Worm (Caenorhabditis elegans) whole organism, young adult: ENCODE results near the gene srbc-78.
"Not testable (repeated sequence)": the region's sequence is repeated elsewhere in the genome, so short reads cannot be mapped to it uniquely, and the experiment has no call there.

Source experiments
- F10E7.11 ChIP-seq: sonication (generic microtip); optimal IDR thresholded peaks from 2 replicates; lab custom pipeline; 2017; ENCODE audit warnings: mild to moderate bottlenecking, missing genetic modification characterization, moderate library complexity, missing compliant biosample characterization
- T07F8.4 ChIP-seq: sonication (generic microtip); optimal IDR thresholded peaks from 2 replicates; lab custom pipeline; 2016; ENCODE audit warnings: mild to moderate bottlenecking, missing genetic modification characterization, moderate library complexity, missing compliant biosample characterization
- ZK185.1 ChIP-seq: sonication (generic microtip); optimal IDR thresholded peaks from 2 replicates; lab custom pipeline; 2016; ENCODE audit warnings: mild to moderate bottlenecking, missing genetic modification characterization, missing compliant biosample characterization; ENCODE audit not compliant: poor library complexity, severe bottlenecking
- aptf-2 ChIP-seq: fragments of 200-800 bp; sonication (Bioruptor generic); conservative IDR thresholded peaks from 2 replicates; pipeline ENCODE4 v1.3.6; 2022; ENCODE audit warnings: missing genetic modification reagents, missing genetic modification characterization, missing compliant biosample characterization
- ccch-3 ChIP-seq: fragments of 200-800 bp; sonication (Bioruptor generic); optimal IDR thresholded peaks from 2 replicates; lab custom pipeline; 2018; ENCODE audit warnings: mild to moderate bottlenecking, missing genetic modification characterization, missing compliant biosample characterization
- cebp-2 ChIP-seq: fragments of 200-800 bp; sonication (Bioruptor generic); IDR thresholded peaks from 2 replicates; pipeline ENCODE4 v1.3.6; 2022; ENCODE audit warnings: missing genetic modification characterization, missing compliant biosample characterization
- ceh-40 ChIP-seq: fragments of 200-800 bp; sonication (Bioruptor generic); IDR thresholded peaks from 2 replicates; pipeline ENCODE4 v1.3.6; 2022; ENCODE audit warnings: missing genetic modification characterization, missing compliant biosample characterization
- dpff-1 ChIP-seq: sonication (generic microtip); optimal IDR thresholded peaks from 2 replicates; lab custom pipeline; 2017; ENCODE audit warnings: mild to moderate bottlenecking, missing genetic modification characterization, missing compliant biosample characterization
- efl-1 ChIP-seq: fragments of 150-350 bp; optimal IDR thresholded peaks from 2 replicates; lab custom pipeline; 2014; ENCODE audit warnings: missing biosample characterization, missing genetic modification reagents, missing genetic modification characterization
- egrh-3 ChIP-seq: fragments of 200-800 bp; sonication (Bioruptor generic); IDR thresholded peaks from 2 replicates; pipeline ENCODE4 v1.3.6; 2022; ENCODE audit warnings: missing genetic modification reagents, missing genetic modification characterization, missing compliant biosample characterization
- hlh-26 ChIP-seq: fragments of 200-800 bp; sonication (Bioruptor generic); conservative IDR thresholded peaks from 2 replicates; pipeline ENCODE4 v1.3.6; 2022; ENCODE audit warnings: missing genetic modification reagents, missing genetic modification characterization, missing compliant biosample characterization
- hsf-1 ChIP-seq: fragments of 200-800 bp; sonication (Bioruptor generic); IDR thresholded peaks from 2 replicates; pipeline ENCODE4 v1.3.6; 2022; ENCODE audit warnings: missing genetic modification reagents, missing genetic modification characterization, missing compliant biosample characterization
- let-526 ChIP-seq: fragments of 200-800 bp; sonication (Bioruptor generic); IDR thresholded peaks from 2 replicates; pipeline ENCODE4 v1.3.6; 2022; ENCODE audit warnings: missing genetic modification reagents, missing genetic modification characterization, missing compliant biosample characterization
- let-607 ChIP-seq, 2 experiments: fragments of 200-800 bp in 1 of 2; sonication (Bioruptor generic) in 1 of 2; sonication (generic microtip) in 1 of 2; optimal IDR thresholded peaks; 2 replicates each; lab custom pipeline; 2016 to 2018; ENCODE audit warnings: mild to moderate bottlenecking in 2 of 2, missing compliant biosample characterization in 2 of 2, missing genetic modification characterization in 2 of 2, moderate library complexity in 2 of 2, missing genotype in 1 of 2
- lin-35 ChIP-seq, 3 experiments: fragments of 150-350 bp in 2 of 3; sonication (generic microtip) in 1 of 3; optimal IDR thresholded peaks; 2 replicates each; lab custom pipeline; 2014 to 2018; ENCODE audit warnings: missing biosample characterization in 3 of 3, missing genetic modification characterization in 3 of 3, missing genetic modification reagents in 3 of 3
- lsy-27 ChIP-seq: sonication (generic microtip); optimal IDR thresholded peaks from 2 replicates; lab custom pipeline; 2017; ENCODE audit warnings: missing genetic modification characterization, mild to moderate bottlenecking, missing compliant biosample characterization, antibody characterized with exemption, missing genotype, borderline replicate concordance; ENCODE audit not compliant: insufficient read depth
- mcd-1 ChIP-seq: fragments of 200-800 bp; sonication (Bioruptor generic); IDR thresholded peaks from 2 replicates; pipeline ENCODE4 v1.3.6; 2022; ENCODE audit warnings: missing genetic modification reagents, missing genetic modification characterization, missing compliant biosample characterization
- nhr-120 ChIP-seq: fragments of 200-800 bp; sonication (Bioruptor generic); IDR thresholded peaks from 2 replicates; pipeline ENCODE4 v1.3.6; 2022; ENCODE audit warnings: missing genetic modification characterization, missing compliant biosample characterization
- nhr-80 ChIP-seq: sonication (generic microtip); optimal IDR thresholded peaks from 2 replicates; lab custom pipeline; 2016; ENCODE audit warnings: missing genetic modification characterization, missing compliant biosample characterization
- snpc-1.3 ChIP-seq: sonication (generic microtip); optimal IDR thresholded peaks from 2 replicates; lab custom pipeline; 2017; ENCODE audit warnings: missing genetic modification characterization, mild to moderate bottlenecking, missing compliant biosample characterization, antibody characterized with exemption, moderate library complexity, missing genotype, missing genetic modification reagents; ENCODE audit not compliant: insufficient read depth
- snpc-3.4 ChIP-seq: sonication (generic microtip); optimal IDR thresholded peaks from 2 replicates; lab custom pipeline; 2017; ENCODE audit warnings: missing genetic modification characterization, mild to moderate bottlenecking, missing compliant biosample characterization, antibody characterized with exemption, moderate library complexity, missing genotype, missing genetic modification reagents
- snpc-4 ChIP-seq, 5 experiments: fragments of 150-350 bp in 1 of 5; sonication (generic microtip) in 4 of 5; optimal IDR thresholded peaks; 2 replicates each; lab custom pipeline; 2014 to 2018; ENCODE audit warnings: missing genetic modification characterization in 5 of 5, missing biosample characterization in 3 of 5, antibody characterized with exemption in 2 of 5, mild to moderate bottlenecking in 2 of 5, missing compliant biosample characterization in 2 of 5, missing genotype in 2 of 5, moderate library complexity in 2 of 5, missing genetic modification reagents in 1 of 5
- tbx-9 ChIP-seq: sonication (generic microtip); optimal IDR thresholded peaks from 2 replicates; lab custom pipeline; 2016; ENCODE audit warnings: borderline replicate concordance, missing genetic modification characterization, inconsistent platforms, missing compliant biosample characterization
- tlf-1 ChIP-seq: fragments of 200-800 bp; sonication (Bioruptor generic); optimal IDR thresholded peaks from 2 replicates; lab custom pipeline; 2018; ENCODE audit warnings: mild to moderate bottlenecking, missing genetic modification characterization, missing compliant biosample characterization
- zfh-2 ChIP-seq: fragments of 200-800 bp; sonication (Bioruptor generic); conservative IDR thresholded peaks from 2 replicates; pipeline ENCODE4 v1.3.6; 2022; ENCODE audit warnings: missing genetic modification reagents, missing genetic modification characterization, missing compliant biosample characterization
- ztf-18 ChIP-seq: sonication (generic microtip); optimal IDR thresholded peaks from 2 replicates; lab custom pipeline; 2016; ENCODE audit warnings: missing genotype, mild to moderate bottlenecking, missing genetic modification characterization, missing compliant biosample characterization
- ztf-28 ChIP-seq: fragments of 200-800 bp; sonication (Bioruptor generic); IDR thresholded peaks from 2 replicates; pipeline ENCODE4 v1.3.6; 2022; ENCODE audit warnings: missing genetic modification reagents, missing genetic modification characterization, missing compliant biosample characterization

The srbc-78 gene

DNA sequence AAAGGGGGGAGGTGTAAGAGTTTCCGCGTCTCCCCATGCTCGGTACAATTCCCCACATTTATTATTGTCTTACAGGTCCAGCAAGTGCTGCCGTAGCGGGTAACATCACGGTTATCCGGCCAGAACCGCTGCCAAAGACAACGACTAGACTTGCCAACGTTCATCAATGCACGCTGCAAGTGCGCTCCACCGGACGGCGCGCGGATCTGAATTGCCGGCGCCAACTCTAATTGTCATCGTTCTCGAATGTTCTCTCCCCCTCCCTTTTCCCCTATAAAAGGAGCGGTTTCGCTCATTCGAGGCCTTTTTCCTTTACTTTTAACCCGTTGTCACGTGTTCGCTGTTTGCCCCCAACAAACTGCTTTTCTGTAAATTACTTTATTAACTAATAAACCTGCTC is 24.7 kb upstream of the srbc-78 start, which contains the start of gene Y38H6C.8:
Gene Y38H6C.8, plus strand, starts transcription at position 301 of the 400 bp plus-strand sequence.
- TF ChIP-seq snpc-3.4 (tag; lab: Kevin White, UChicago); cebp-2 (GFP tag; lab: Robert Waterston, UW); lin-35 (GFP tag; optimal IDR thresholded peaks at IDR 0.05; lab: Kevin White, UChicago): not testable (repeated sequence)
- TF ChIP-seq, all 124 proteins: peak for 0; not testable (repeated sequence) for 124

DNA sequence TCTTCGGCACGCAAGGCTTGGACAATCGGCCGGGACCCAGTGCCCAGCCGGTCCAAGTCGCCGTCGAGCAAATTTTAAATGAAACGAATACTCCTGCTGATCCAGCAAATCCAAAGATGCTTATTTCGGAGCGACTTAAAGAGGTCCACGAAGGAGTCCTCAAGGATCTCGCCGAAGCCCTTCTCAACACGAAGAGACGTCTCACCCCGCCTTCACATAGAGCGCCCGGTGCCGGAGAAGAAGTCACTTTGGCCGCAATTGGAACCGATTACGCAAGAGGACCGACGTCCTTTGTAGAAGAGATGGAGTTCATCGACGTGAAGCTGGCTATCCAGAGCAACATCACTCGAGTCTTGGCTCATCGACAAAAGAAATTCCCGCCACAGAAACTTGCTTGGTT is 20.4 kb upstream of the srbc-78 start:
- peak; percentile 56; the same call in 1 of the 2 replicates for TF ChIP-seq zfh-2 (GFP tag; lab: Robert Waterston, UW)
- no peak for TF ChIP-seq ztf-18 (tag; lab: Kevin White, UChicago)
- TF ChIP-seq ccch-3 (GFP tag; lab: Kevin White, UChicago), result no peak
- no peak for TF ChIP-seq let-526 (GFP tag; lab: Robert Waterston, UW)
- 0 out of 2 replicates have a peak, but pooled peaks have one; percentile 46 for TF ChIP-seq nhr-120
- TF ChIP-seq tbx-9 (tag; lab: Kevin White, UChicago), result no peak
- no peak for TF ChIP-seq ZK185.1 (tag; lab: Kevin White, UChicago)

DNA sequence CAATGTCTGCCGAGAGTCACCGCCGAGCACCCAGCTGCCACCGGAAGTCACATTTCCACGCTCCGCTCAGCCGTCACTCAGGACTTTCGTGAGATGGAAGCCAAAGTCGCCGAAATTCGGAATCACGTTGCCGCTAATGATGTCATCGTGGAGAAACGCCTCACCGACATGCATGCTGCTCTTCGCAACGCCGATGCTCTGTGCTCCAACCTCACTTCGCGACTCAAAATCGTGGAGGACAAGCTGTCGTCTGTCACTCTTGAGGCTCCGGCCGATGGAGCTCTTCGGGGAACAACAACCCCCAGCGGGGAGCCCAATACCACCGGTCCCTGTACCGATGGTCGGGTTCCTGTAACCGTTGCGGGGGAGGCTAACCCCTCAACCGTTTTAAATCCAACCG is 17.5 kb upstream of the srbc-78 start:
- no peak for TF ChIP-seq hlh-26 (GFP tag; lab: Robert Waterston, UW)
- TF ChIP-seq F10E7.11 (tag; lab: Kevin White, UChicago), result no peak
- no peak for TF ChIP-seq snpc-1.3 (tag; lab: Kevin White, UChicago)
- peak; percentile 67; the same call in 1 of the 2 replicates for TF ChIP-seq zfh-2 (GFP tag; lab: Robert Waterston, UW)
- TF ChIP-seq ztf-28 (GFP tag; lab: Robert Waterston, UW), result no peak
- no peak for TF ChIP-seq tlf-1 (GFP tag; lab: Kevin White, UChicago)
- TF ChIP-seq aptf-2, result no peak
- TF ChIP-seq hsf-1, result no peak
- TF ChIP-seq efl-1, result no peak
- peak; percentile 21; the same call in 1 of the 2 replicates for TF ChIP-seq egrh-3 (GFP tag; lab: Robert Waterston, UW)

DNA sequence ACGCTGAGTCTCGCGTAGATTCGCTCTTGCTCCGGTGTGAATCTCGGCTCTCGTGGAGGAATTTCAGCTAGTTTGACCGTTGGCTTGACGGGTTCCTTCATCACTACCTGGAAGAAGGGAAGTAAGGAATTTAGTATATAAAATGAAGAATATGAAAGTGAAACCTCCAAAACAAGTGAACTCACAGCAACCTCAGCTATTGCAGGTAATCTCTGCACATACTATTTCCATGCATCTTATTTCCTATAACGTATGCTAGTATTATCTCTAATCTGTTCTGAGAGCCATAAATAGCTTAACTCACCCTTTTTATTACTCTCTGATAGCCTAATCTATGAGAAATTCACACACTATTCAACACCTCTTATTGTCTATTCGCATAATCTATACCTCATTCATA is 16.0 kb upstream of the srbc-78 start, which contains the start of gene Y38H6C.4:
Gene Y38H6C.4, minus strand, starts transcription at position 101 of the 400 bp plus-strand sequence.
- TF ChIP-seq hlh-26 (GFP tag; lab: Robert Waterston, UW) (no peak), cebp-2 (GFP tag; lab: Robert Waterston, UW) (no peak), efl-1 (no peak), aptf-2 (no peak), T07F8.4 (tag; lab: Kevin White, UChicago) (no peak)
- TF ChIP-seq, all 124 proteins: peak for 0

DNA sequence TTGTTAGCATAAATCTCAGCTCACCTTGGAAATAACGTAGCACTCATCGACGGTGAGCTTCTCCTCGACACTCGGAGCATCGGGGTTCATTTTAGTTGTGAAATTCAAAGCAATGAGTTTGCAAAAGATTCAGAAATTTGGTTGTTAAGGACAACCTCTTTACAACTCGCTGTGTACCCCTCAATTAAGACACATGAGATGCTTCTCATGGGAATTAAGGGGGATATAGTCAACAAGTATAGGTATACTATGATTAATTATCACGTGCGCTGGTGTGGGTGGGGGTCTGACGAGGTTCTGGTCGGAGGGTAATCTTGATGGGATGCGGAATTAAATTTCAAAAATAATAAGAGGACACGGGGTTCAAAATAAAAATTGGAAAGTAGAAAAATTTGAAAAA is 11.4 kb upstream of the srbc-78 start, which contains the start of gene dct-14:
Gene dct-14, minus strand, starts transcription at position 101 of the 400 bp plus-strand sequence.
- no peak for TF ChIP-seq ceh-40 (GFP tag; lab: Robert Waterston, UW)
- TF ChIP-seq dpff-1 (tag; lab: Kevin White, UChicago), result no peak
- TF ChIP-seq mcd-1 (GFP tag; lab: Robert Waterston, UW), result no peak
- no peak for TF ChIP-seq lsy-27

DNA sequence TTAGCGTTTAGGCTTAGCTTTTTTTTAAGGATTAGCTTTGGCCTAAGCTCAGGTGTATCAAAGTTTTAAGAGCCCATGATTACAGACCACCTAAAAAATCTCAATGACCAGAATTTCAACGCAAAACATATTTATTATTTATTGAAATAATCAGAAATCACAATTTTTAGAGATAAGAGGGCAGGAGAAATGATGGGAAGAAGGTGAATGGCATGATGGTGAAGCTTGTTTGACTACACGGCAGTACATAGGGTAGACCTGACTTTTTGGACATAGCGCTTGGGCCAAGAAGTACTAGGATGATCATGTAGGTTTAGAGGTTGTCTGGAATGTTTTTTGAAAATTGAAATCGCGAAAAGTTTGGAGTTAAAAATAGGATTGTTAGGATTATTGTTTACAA is 10.6 kb upstream of the srbc-78 start:
- TF ChIP-seq let-607 (tag; optimal IDR thresholded peaks at IDR 0.05; lab: Kevin White, UChicago) (peak in 1 of 2 experiments; percentile 12), nhr-80 (tag; lab: Kevin White, UChicago) (peak; percentile 23), snpc-4 (GFP tag; optimal IDR thresholded peaks at IDR 0.05; lab: Kevin White, UChicago) (no peak), snpc-4 (tag; optimal IDR thresholded peaks at IDR 0.05; lab: Kevin White, UChicago) (no peak)
